Worm (Caenorhabditis elegans) whole organism, L3 larva: ENCODE results near the gene T22C8.3.

Source experiments
- R02D3.7 ChIP-seq: fragments of 150-350 bp; optimal IDR thresholded peaks from 2 replicates; lab custom pipeline; 2014; ENCODE audit warnings: missing biosample characterization, missing genetic modification characterization
- aly-2 ChIP-seq: fragments of 150-350 bp; optimal IDR thresholded peaks from 2 replicates; lab custom pipeline; 2014; ENCODE audit warnings: missing biosample characterization, missing genetic modification characterization
- ama-1 ChIP-seq: fragments of 150-350 bp; optimal IDR thresholded peaks from 2 replicates; lab custom pipeline; 2018
- egl-5 ChIP-seq: fragments of 150-350 bp; optimal IDR thresholded peaks from 2 replicates; lab custom pipeline; 2017; ENCODE audit warnings: missing biosample characterization, missing genetic modification reagents, missing genetic modification characterization, inconsistent platforms
- nfya-1 ChIP-seq: sonication (generic microtip); optimal IDR thresholded peaks from 2 replicates; lab custom pipeline; 2017; ENCODE audit warnings: missing genetic modification characterization, mild to moderate bottlenecking, missing compliant biosample characterization, antibody characterized with exemption, moderate library complexity; ENCODE audit not compliant: insufficient read depth
- nhr-12 ChIP-seq: fragments of 150-350 bp; optimal IDR thresholded peaks from 2 replicates; lab custom pipeline; 2014; ENCODE audit warnings: missing biosample characterization, missing genetic modification characterization
- nhr-28 ChIP-seq: fragments of 150-350 bp; optimal IDR thresholded peaks from 2 replicates; lab custom pipeline; 2014; ENCODE audit warnings: missing biosample characterization, missing genetic modification characterization
- nhr-77 ChIP-seq: fragments of 150-350 bp; optimal IDR thresholded peaks from 2 replicates; lab custom pipeline; 2014; ENCODE audit warnings: missing biosample characterization, missing genetic modification characterization
- pha-4 ChIP-seq: fragments of 150-350 bp; optimal IDR thresholded peaks from 2 replicates; lab custom pipeline; 2014; ENCODE audit warnings: missing biosample characterization, missing genetic modification reagents, missing genetic modification characterization
- sea-2 ChIP-seq: fragments of 150-350 bp; sonication (generic microtip); optimal IDR thresholded peaks from 4 replicates; lab custom pipeline; 2014; ENCODE audit warnings: missing biosample characterization, missing genetic modification reagents, missing genetic modification characterization
- ztf-4 ChIP-seq: fragments of 150-350 bp; optimal IDR thresholded peaks from 2 replicates; lab custom pipeline; 2014; ENCODE audit warnings: missing biosample characterization, missing genetic modification characterization

- TF ChIP-seq pha-4 (tag; lab: Kevin White, UChicago) (peak; percentile 74), R02D3.7 (tag; lab: Kevin White, UChicago) (no peak), ztf-4 (no peak), aly-2 (tag; lab: Kevin White, UChicago) (no peak), egl-5 (tag; lab: Kevin White, UChicago) (no peak), nhr-12 (tag; lab: Kevin White, UChicago) (no peak), nfya-1 (tag; lab: Kevin White, UChicago) (no peak), nhr-28 (tag; lab: Kevin White, UChicago) (no peak), nhr-77 (no peak), ama-1 (lab: Kevin White, UChicago) (no peak), sea-2 (GFP tag; lab: Kevin White, UChicago) (no peak)
Measured at ce11 chrII:8661539-8661938, 39.8 kb upstream of the T22C8.3 start, which contains the start of the genes piga-1 and eif-2Bepsilon.
